Fruit fly (Drosophila melanogaster) whole organism, embryonic: Measurements from ENCODE around the gene CG46244.

Experiments
- Atf6 ChIP-seq: fragments of 200-800 bp; sonication (Bioruptor generic); IDR thresholded peaks from 2 replicates; pipeline ENCODE4 v1.3.6; 2022; ENCODE audit warnings: missing biosample characterization, missing genetic modification characterization
- B-H1 ChIP-seq: fragments of 200-800 bp; sonication (Bioruptor generic); IDR thresholded peaks from 3 replicates; pipeline ENCODE4 v1.3.6; 2022; ENCODE audit warnings: missing biosample characterization, missing genetic modification characterization
- B-H2 ChIP-seq: fragments of 200-800 bp; sonication (Bioruptor generic); optimal IDR thresholded peaks from 2 replicates; lab custom pipeline; 2018; ENCODE audit warnings: missing biosample characterization, mild to moderate bottlenecking, missing genetic modification characterization
- CG10274 ChIP-seq: fragments of 200-800 bp; sonication (Bioruptor generic); optimal IDR thresholded peaks from 3 replicates; lab custom pipeline; 2017; ENCODE audit warnings: missing biosample characterization, mild to moderate bottlenecking, missing genetic modification characterization
- CG10321 ChIP-seq: fragments of 200-800 bp; sonication (Bioruptor generic); IDR thresholded peaks from 2 replicates; pipeline ENCODE4 v1.3.6; 2022; ENCODE audit warnings: missing biosample characterization, missing genetic modification characterization
- CG10979 ChIP-seq: fragments of 200-800 bp; sonication (Bioruptor generic); optimal IDR thresholded peaks from 2 replicates; lab custom pipeline; 2018; ENCODE audit warnings: missing biosample characterization, mild to moderate bottlenecking, missing genetic modification characterization, moderate library complexity
- CG12155 ChIP-seq: fragments of 200-800 bp; sonication (Bioruptor generic); optimal IDR thresholded peaks from 3 replicates; lab custom pipeline; 2016; ENCODE audit warnings: missing biosample characterization, missing genetic modification characterization
- CG12219 ChIP-seq: fragments of 200-800 bp; sonication (Bioruptor generic); optimal IDR thresholded peaks from 3 replicates; lab custom pipeline; 2018; ENCODE audit warnings: missing biosample characterization, mild to moderate bottlenecking, missing genetic modification characterization
- CG12299 ChIP-seq: fragments of 200-800 bp; sonication (Bioruptor generic); optimal IDR thresholded peaks from 2 replicates; lab custom pipeline; 2018; ENCODE audit warnings: missing biosample characterization, mild to moderate bottlenecking, missing genetic modification characterization
- CG14014 ChIP-seq: fragments of 200-800 bp; sonication (Bioruptor generic); IDR thresholded peaks from 2 replicates; pipeline ENCODE4 v1.3.6; 2022; ENCODE audit warnings: missing biosample characterization, missing genetic modification characterization
- CG15696 ChIP-seq: fragments of 200-800 bp; sonication (Bioruptor generic); optimal IDR thresholded peaks from 2 replicates; lab custom pipeline; 2019; ENCODE audit warnings: missing biosample characterization, mild to moderate bottlenecking, missing genetic modification characterization, moderate library complexity
- CG17829 ChIP-seq: fragments of 200-800 bp; optimal IDR thresholded peaks from 2 replicates; lab custom pipeline; 2019; ENCODE audit warnings: missing biosample characterization, mild to moderate bottlenecking, missing genetic modification characterization, moderate library complexity
- CG18764 ChIP-seq: fragments of 200-800 bp; sonication (Bioruptor generic); optimal IDR thresholded peaks from 3 replicates; lab custom pipeline; 2016; ENCODE audit warnings: missing biosample characterization, missing genetic modification characterization
- CG2202 ChIP-seq: fragments of 200-800 bp; sonication (Bioruptor generic); optimal IDR thresholded peaks from 2 replicates; lab custom pipeline; 2018; ENCODE audit warnings: missing biosample characterization, mild to moderate bottlenecking, missing genetic modification characterization
- CG32772 ChIP-seq: fragments of 200-800 bp; sonication (Bioruptor generic); IDR thresholded peaks from 2 replicates; pipeline ENCODE4 v1.3.6; 2022; ENCODE audit warnings: missing biosample characterization, missing genetic modification characterization
- CG6254 ChIP-seq: fragments of 200-800 bp; sonication (Bioruptor generic); optimal IDR thresholded peaks from 3 replicates; lab custom pipeline; 2017; ENCODE audit warnings: mild to moderate bottlenecking, missing biosample characterization, missing genetic modification reagents, missing genetic modification characterization
- CG6854 ChIP-seq: fragments of 200-800 bp; sonication (Bioruptor generic); optimal IDR thresholded peaks from 3 replicates; lab custom pipeline; 2017; ENCODE audit warnings: missing biosample characterization, mild to moderate bottlenecking, missing genetic modification characterization
- CG7786 ChIP-seq: fragments of 200-800 bp; sonication (Bioruptor generic); optimal IDR thresholded peaks from 2 replicates; lab custom pipeline; 2016; ENCODE audit warnings: missing biosample characterization, missing genetic modification characterization
- CG8089 ChIP-seq: fragments of 200-800 bp; sonication (Bioruptor generic); optimal IDR thresholded peaks from 3 replicates; lab custom pipeline; 2016; ENCODE audit warnings: missing biosample characterization, missing genetic modification characterization
- CG9609 ChIP-seq: fragments of 200-800 bp; sonication (Bioruptor generic); optimal IDR thresholded peaks from 3 replicates; lab custom pipeline; 2016; ENCODE audit warnings: missing biosample characterization, missing genetic modification characterization
- CG9817 ChIP-seq: fragments of 200-800 bp; sonication (Bioruptor generic); optimal IDR thresholded peaks from 2 replicates; lab custom pipeline; 2018; ENCODE audit warnings: missing biosample characterization, mild to moderate bottlenecking, missing genetic modification characterization, moderate library complexity
- CG9932 ChIP-seq: fragments of 200-800 bp; sonication (Bioruptor generic); IDR thresholded peaks from 2 replicates; pipeline ENCODE4 v1.3.6; 2022; ENCODE audit warnings: missing biosample characterization, missing genetic modification characterization
- CTCF ChIP-seq: fragments of 200-800 bp; sonication (Bioruptor generic); optimal IDR thresholded peaks from 2 replicates; lab custom pipeline; 2017; ENCODE audit warnings: missing biosample characterization, mild to moderate bottlenecking, missing genetic modification characterization, moderate library complexity
- E2f1 ChIP-seq: fragments of 200-800 bp; sonication (Bioruptor generic); IDR thresholded peaks from 2 replicates; pipeline ENCODE4 v1.3.6; 2022; ENCODE audit warnings: missing biosample characterization, missing genetic modification characterization
- Ets65A ChIP-seq: fragments of 200-800 bp; sonication (Bioruptor generic); peaks from one replicate; lab custom pipeline; 2016; ENCODE audit warnings: missing biosample characterization, missing genetic modification characterization
- Ets97D ChIP-seq: fragments of 200-800 bp; sonication (Bioruptor generic); optimal IDR thresholded peaks from 3 replicates; lab custom pipeline; 2016; ENCODE audit warnings: missing biosample characterization, missing genetic modification characterization
- HmgZ ChIP-seq: fragments of 200-800 bp; sonication (Bioruptor generic); optimal IDR thresholded peaks from 2 replicates; lab custom pipeline; 2018; ENCODE audit warnings: missing biosample characterization, mild to moderate bottlenecking, missing genetic modification characterization
- Hr3 ChIP-seq: fragments of 200-800 bp; sonication (Bioruptor generic); optimal IDR thresholded peaks from 3 replicates; lab custom pipeline; 2016; ENCODE audit warnings: missing biosample characterization, missing genetic modification characterization
- Hr51 ChIP-seq, 2 experiments: fragments of 200-800 bp; sonication (Bioruptor generic); optimal IDR thresholded peaks; 2 replicates in 1 of 2; 3 replicates in 1 of 2; lab custom pipeline; 2016 to 2018; ENCODE audit warnings: missing biosample characterization in 2 of 2, missing genetic modification characterization in 2 of 2, mild to moderate bottlenecking in 1 of 2, moderate library complexity in 1 of 2
- NFAT ChIP-seq: fragments of 200-800 bp; sonication (Bioruptor generic); IDR thresholded peaks from 2 replicates; pipeline ENCODE4 v1.3.6; 2022; ENCODE audit warnings: missing biosample characterization, missing genetic modification characterization
- Neu2 ChIP-seq: fragments of 200-800 bp; sonication (Bioruptor generic); optimal IDR thresholded peaks from 3 replicates; lab custom pipeline; 2016; ENCODE audit warnings: missing biosample characterization, missing genetic modification characterization, borderline replicate concordance
- NfI ChIP-seq: fragments of 200-800 bp; sonication (Bioruptor generic); optimal IDR thresholded peaks from 3 replicates; lab custom pipeline; 2018; ENCODE audit warnings: missing biosample characterization, mild to moderate bottlenecking, missing genetic modification characterization, moderate library complexity
- Optix ChIP-seq: fragments of 200-800 bp; sonication (Bioruptor generic); IDR thresholded peaks from 3 replicates; pipeline ENCODE4 v1.3.6; 2022; ENCODE audit warnings: missing biosample characterization, missing genetic modification characterization
- Sry-δ ChIP-seq: fragments of 200-800 bp; sonication (Bioruptor generic); optimal IDR thresholded peaks from 2 replicates; lab custom pipeline; 2016; ENCODE audit warnings: missing biosample characterization, missing genetic modification characterization
- Xrp1 ChIP-seq: fragments of 200-800 bp; sonication (Bioruptor generic); IDR thresholded peaks from 2 replicates; pipeline ENCODE4 v1.3.6; 2022; ENCODE audit warnings: missing biosample characterization, missing genetic modification characterization
- YL-1 ChIP-seq: fragments of 200-800 bp; sonication (Bioruptor generic); optimal IDR thresholded peaks from 3 replicates; lab custom pipeline; 2017; ENCODE audit warnings: missing biosample characterization, mild to moderate bottlenecking, missing genetic modification characterization
- az2 ChIP-seq: fragments of 200-800 bp; sonication (Bioruptor generic); optimal IDR thresholded peaks from 3 replicates; lab custom pipeline; 2016; ENCODE audit warnings: missing biosample characterization, missing genetic modification characterization
- da ChIP-seq: fragments of 200-800 bp; sonication (Bioruptor generic); optimal IDR thresholded peaks from 2 replicates; lab custom pipeline; 2016; ENCODE audit warnings: missing biosample characterization, missing genetic modification characterization
- ewg ChIP-seq: fragments of 200-800 bp; sonication (Bioruptor generic); optimal IDR thresholded peaks from 3 replicates; lab custom pipeline; 2017; ENCODE audit warnings: mild to moderate bottlenecking, missing biosample characterization, missing genetic modification reagents, missing genetic modification characterization
- fu2 ChIP-seq: fragments of 200-800 bp; sonication (Bioruptor generic); optimal IDR thresholded peaks from 2 replicates; lab custom pipeline; 2016; ENCODE audit warnings: missing biosample characterization, missing genetic modification characterization
- ham ChIP-seq: fragments of 200-800 bp; sonication (Bioruptor generic); IDR thresholded peaks from 2 replicates; pipeline ENCODE4 v1.3.6; 2022; ENCODE audit warnings: missing biosample characterization, missing genetic modification characterization
- lov ChIP-seq, 2 experiments: fragments of 200-800 bp in 1 of 2; fragments of >200 bp in 1 of 2; sonication (Bioruptor generic) in 1 of 2; IDR thresholded peaks in 1 of 2; optimal IDR thresholded peaks in 1 of 2; 2 replicates in 1 of 2; 3 replicates in 1 of 2; pipeline versions ENCODE4 v1.3.6 to Lab custom; 2017 to 2022; ENCODE audit warnings: missing biosample characterization in 1 of 2, missing genetic modification characterization in 1 of 2
- luna ChIP-seq: fragments of 200-800 bp; sonication (Bioruptor generic); optimal IDR thresholded peaks from 2 replicates; lab custom pipeline; 2016; ENCODE audit warnings: missing biosample characterization, missing genetic modification characterization
- nerfin-1 ChIP-seq: fragments of 200-800 bp; sonication (Bioruptor generic); optimal IDR thresholded peaks from 3 replicates; lab custom pipeline; 2019; ENCODE audit warnings: missing biosample characterization, mild to moderate bottlenecking, missing genetic modification characterization, moderate library complexity
- org-1 ChIP-seq: fragments of 200-800 bp; sonication (Bioruptor generic); optimal IDR thresholded peaks from 2 replicates; lab custom pipeline; 2017; ENCODE audit warnings: missing biosample characterization, missing genetic modification characterization
- scrt ChIP-seq: fragments of 200-800 bp; sonication (Bioruptor generic); optimal IDR thresholded peaks from 2 replicates; lab custom pipeline; 2018; ENCODE audit warnings: missing biosample characterization, mild to moderate bottlenecking, missing genetic modification characterization, moderate library complexity
- sr ChIP-seq: fragments of 200-800 bp; sonication (Bioruptor generic); IDR thresholded peaks from 3 replicates; pipeline ENCODE4 v1.3.6; 2022; ENCODE audit warnings: missing biosample characterization, missing genetic modification characterization
- sug ChIP-seq: fragments of 200-800 bp; optimal IDR thresholded peaks from 2 replicates; lab custom pipeline; 2019; ENCODE audit warnings: missing biosample characterization, mild to moderate bottlenecking, missing genetic modification characterization, moderate library complexity
- vvl ChIP-seq: fragments of 200-800 bp; sonication (Bioruptor generic); IDR thresholded peaks from 2 replicates; pipeline ENCODE4 v1.3.6; 2022; ENCODE audit warnings: missing biosample characterization, missing genetic modification characterization

CG46244 gene

dm6 chr2L:19586436-19587333 is 19.7 kb upstream of the CG46244 start, which contains the start of gene Lar (continued):
- TF ChIP-seq B-H1 (GFP tag; lab: Robert Waterston, UW): peak; percentile 19; the same call in 1 of the 3 replicates
- TF ChIP-seq CG12219 (GFP tag; lab: Kevin White, UChicago): peak; percentile 46
- no peak for TF ChIP-seq CG2202
- TF ChIP-seq Hr3 (GFP tag; lab: Kevin White, UChicago): peak; percentile 41
- peak; percentile 44 for TF ChIP-seq scrt
- peak; percentile 25 for TF ChIP-seq luna
- peak; percentile 57 for TF ChIP-seq sug (tag; lab: Kevin White, UChicago)
- peak; percentile 69 for TF ChIP-seq CG17829 (tag; lab: Kevin White, UChicago)
- TF ChIP-seq NfI (GFP tag; lab: Kevin White, UChicago): peak; percentile 31
- TF ChIP-seq Sry-δ (GFP tag; lab: Kevin White, UChicago): peak; percentile 40
- TF ChIP-seq lov (optimal IDR thresholded peaks at IDR 0.05; lab: Kevin White, UChicago): no peak
- TF ChIP-seq lov (GFP tag; IDR thresholded peaks at IDR 0.05; lab: Robert Waterston, UW): 0 out of 3 replicates have a peak, but pooled peaks have one; percentile 17
- no peak for TF ChIP-seq sr (GFP tag; lab: Robert Waterston, UW)
- peak; percentile 4 for TF ChIP-seq CG6254 (GFP tag; lab: Kevin White, UChicago)
- TF ChIP-seq CG14014: peak; percentile 43; the same call in 1 of the 2 replicates
- peak; percentile 15 for TF ChIP-seq YL-1 (GFP tag; lab: Kevin White, UChicago)
- no peak for TF ChIP-seq CG6854
- TF ChIP-seq CG12155: peak; percentile 56
- TF ChIP-seq NFAT (GFP tag; lab: Robert Waterston, UW): peak; percentile 78
- TF ChIP-seq CTCF: no peak
- peak; percentile 19 for TF ChIP-seq CG12299
- peak; percentile 68 for TF ChIP-seq Atf6 (GFP tag; lab: Robert Waterston, UW)
- TF ChIP-seq Optix (GFP tag; lab: Robert Waterston, UW): peak; percentile 37; the same call in 1 of the 3 replicates
- peak; percentile 96 for TF ChIP-seq nerfin-1 (tag; lab: Kevin White, UChicago)
- TF ChIP-seq Ets65A (GFP tag; lab: Kevin White, UChicago): peak; percentile 88
- TF ChIP-seq Xrp1 (GFP tag; lab: Robert Waterston, UW): peak; percentile 62; the same call in 1 of the 2 replicates
- peak; percentile 69 for TF ChIP-seq CG9932
- TF ChIP-seq CG10321 (GFP tag; lab: Robert Waterston, UW): 0 out of 2 replicates have a peak, but pooled peaks have one; percentile 44
- TF ChIP-seq fu2 (GFP tag; lab: Kevin White, UChicago): peak; percentile 60
- peak; percentile 33 for TF ChIP-seq org-1 (GFP tag; lab: Kevin White, UChicago)
- TF ChIP-seq CG15696 (tag; lab: Kevin White, UChicago): peak; percentile 49
- peak; percentile 60 for TF ChIP-seq CG9817
- TF ChIP-seq CG7786 (GFP tag; lab: Kevin White, UChicago): peak; percentile 32
- TF ChIP-seq Ets97D (GFP tag; lab: Kevin White, UChicago): peak; percentile 75
- TF ChIP-seq CG9609 (GFP tag; lab: Kevin White, UChicago): peak; percentile 60
- peak; percentile 54 for TF ChIP-seq az2 (GFP tag; lab: Kevin White, UChicago)
- peak; percentile 21 to 56 for TF ChIP-seq Hr51 (GFP tag; optimal IDR thresholded peaks at IDR 0.05; lab: Kevin White, UChicago)
- peak; percentile 47; the same call in 1 of the 2 replicates for TF ChIP-seq E2f1 (GFP tag; lab: Robert Waterston, UW)
- TF ChIP-seq B-H2: peak; percentile 73
- peak; percentile 47 for TF ChIP-seq da
- peak; percentile 86 for TF ChIP-seq ewg (GFP tag; lab: Kevin White, UChicago)
- no peak for TF ChIP-seq CG10274
- peak; percentile 27 for TF ChIP-seq CG8089 (GFP tag; lab: Kevin White, UChicago)
- peak; percentile 75 for TF ChIP-seq vvl (GFP tag; lab: Robert Waterston, UW)
- TF ChIP-seq ham (GFP tag; lab: Robert Waterston, UW): no peak
- no peak for TF ChIP-seq Neu2 (GFP tag; lab: Kevin White, UChicago)
- peak; percentile 45 for TF ChIP-seq CG10979 (tag; lab: Kevin White, UChicago)
- peak; percentile 30 for TF ChIP-seq CG18764 (GFP tag; lab: Kevin White, UChicago)
- peak; percentile 44; the same call in 1 of the 2 replicates for TF ChIP-seq CG32772 (GFP tag; lab: Robert Waterston, UW)
- peak; percentile 85 for TF ChIP-seq HmgZ (tag; lab: Kevin White, UChicago)
